Worm (Caenorhabditis elegans): ENCODE data around the gene srlf-13.

The srlf-13 gene

ce11 chrIV:10935853-10936491, 39.6 kb upstream of the srlf-13 start, which contains the start of gene lgg-2 (continued):
- TF ChIP-seq rec-8 (tag; optimal IDR thresholded peaks at IDR 0.05) (no peak), somi-1 (GFP tag; optimal IDR thresholded peaks at IDR 0.05) (peak; percentile 95), F52B5.7 (tag; optimal IDR thresholded peaks at IDR 0.05) (no peak), pha-4 (tag; optimal IDR thresholded peaks at IDR 0.05) (peak; percentile 67), cebp-1 (GFP tag; IDR thresholded peaks at IDR 0.05) (peak; percentile 44; the same call in 1 of the 2 replicates), cebp-1 (tag; optimal IDR thresholded peaks at IDR 0.05) (peak; percentile 92), ets-4 (GFP tag; optimal IDR thresholded peaks at IDR 0.05) (peak; percentile 48), zim-3 (tag; optimal IDR thresholded peaks at IDR 0.05) (no peak), lin-54 (GFP tag; optimal IDR thresholded peaks at IDR 0.05) (peak; percentile 81), ZK185.1 (tag; optimal IDR thresholded peaks at IDR 0.05; ENCODE audit: poor library complexity, severe bottlenecking) (peak; percentile 69), F33H1.4 (GFP tag; IDR thresholded peaks at IDR 0.05) (peak; percentile 32), lag-1 (GFP tag; IDR thresholded peaks at IDR 0.05) (no peak), egrh-3 (GFP tag; IDR thresholded peaks at IDR 0.05) (peak; percentile 11; the same call in 1 of the 2 replicates), chd-7 (tag; optimal IDR thresholded peaks at IDR 0.05) (peak; percentile 95), nhr-120 (GFP tag; IDR thresholded peaks at IDR 0.05) (no peak), athp-1 (tag; optimal IDR thresholded peaks at IDR 0.05) (no peak), nhr-90 (tag; optimal IDR thresholded peaks at IDR 0.05) (peak; percentile 61), madf-8 (GFP tag; conservative IDR thresholded peaks at IDR 0.05) (no peak), nfyb-1 (GFP tag; IDR thresholded peaks at IDR 0.05) (peak; percentile 92), akir-1 (GFP tag; optimal IDR thresholded peaks at IDR 0.05) (no peak), snpc-1.1 (tag; optimal IDR thresholded peaks at IDR 0.05; ENCODE audit: insufficient read depth) (no peak), efl-1 (GFP tag; optimal IDR thresholded peaks at IDR 0.05) (no peak), madf-6 (GFP tag; IDR thresholded peaks at IDR 0.05) (0 out of 2 replicates have a peak, but pooled peaks have one; percentile 9), nhr-27 (tag; optimal IDR thresholded peaks at IDR 0.05) (no peak), hrde-1 (tag; optimal IDR thresholded peaks at IDR 0.05; ENCODE audit: borderline replicate concordance) (no peak), lsl-1 (GFP tag; optimal IDR thresholded peaks at IDR 0.05) (no peak), ama-1 (optimal IDR thresholded peaks at IDR 0.05) (no peak), ama-1 (GFP tag; optimal IDR thresholded peaks at IDR 0.05) (no peak), B0035.1 (tag; optimal IDR thresholded peaks at IDR 0.05) (peak; percentile 35), dpl-1 (GFP tag; optimal IDR thresholded peaks at IDR 0.05) (no peak), K11D2.4 (GFP tag; IDR thresholded peaks at IDR 0.05) (peak; percentile 91), mcd-1 (GFP tag; IDR thresholded peaks at IDR 0.05) (peak; percentile 80), ztf-22 (GFP tag; optimal IDR thresholded peaks at IDR 0.05) (peak; percentile 87), aptf-3 (GFP tag; IDR thresholded peaks at IDR 0.05) (no peak), ceh-27 (GFP tag; optimal IDR thresholded peaks at IDR 0.05) (peak; percentile 94), sptf-2 (GFP tag; optimal IDR thresholded peaks at IDR 0.05) (no peak), Y79H2A.3 (GFP tag; conservative IDR thresholded peaks at IDR 0.05) (no peak), F49E8.2 (tag; optimal IDR thresholded peaks at IDR 0.05; ENCODE audit: insufficient read depth) (no peak), ceh-79 (tag; optimal IDR thresholded peaks at IDR 0.05) (no peak), F23B12.7 (tag; optimal IDR thresholded peaks at IDR 0.05; ENCODE audit: insufficient read depth) (no peak), ceh-58 (GFP tag; IDR thresholded peaks at IDR 0.05) (no peak), tlf-1 (GFP tag; optimal IDR thresholded peaks at IDR 0.05) (peak; percentile 86), F55B11.4 (tag; optimal IDR thresholded peaks at IDR 0.05; ENCODE audit: borderline replicate concordance, insufficient read depth) (no peak), Y95B8A.8 (GFP tag; IDR thresholded peaks at IDR 0.05) (peak; percentile 76), nfya-1 (tag; optimal IDR thresholded peaks at IDR 0.05; ENCODE audit: borderline replicate concordance, insufficient read depth) (no peak), cebp-2 (GFP tag; IDR thresholded peaks at IDR 0.05) (no peak), atf-7 (tag; optimal IDR thresholded peaks at IDR 0.05) (peak; percentile 87)

All from whole organism, young adult.